Worm (Caenorhabditis elegans): Measurements from ENCODE around the gene F08F8.7.

DNA sequence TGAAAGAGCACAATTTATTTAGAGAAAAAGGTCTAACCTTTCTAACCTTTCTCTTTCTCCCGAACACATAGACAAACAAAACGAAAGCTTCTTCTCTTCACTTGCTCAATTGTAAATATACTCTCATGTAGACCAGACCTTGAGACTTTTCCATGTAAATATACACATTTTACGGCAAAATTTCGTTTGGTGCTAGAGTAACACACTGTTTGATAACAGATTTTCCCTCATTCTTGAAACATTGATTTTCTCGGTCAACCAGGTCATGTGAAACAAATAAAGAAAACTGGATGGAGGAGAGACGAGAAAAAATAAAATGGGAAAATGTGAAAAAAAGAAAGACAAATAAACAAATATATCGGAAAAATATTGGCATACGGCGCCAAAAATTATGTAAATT is 24.9 kb downstream of the F08F8.7 start:
- TF ChIP-seq lim-7 (GFP tag; IDR thresholded peaks at IDR 0.05) = no peak
- no peak for TF ChIP-seq spr-3 (GFP tag; optimal IDR thresholded peaks at IDR 0.05)
